ENCODE assay signal across 5 fruit fly cellular contexts in the genomic region with DNA sequence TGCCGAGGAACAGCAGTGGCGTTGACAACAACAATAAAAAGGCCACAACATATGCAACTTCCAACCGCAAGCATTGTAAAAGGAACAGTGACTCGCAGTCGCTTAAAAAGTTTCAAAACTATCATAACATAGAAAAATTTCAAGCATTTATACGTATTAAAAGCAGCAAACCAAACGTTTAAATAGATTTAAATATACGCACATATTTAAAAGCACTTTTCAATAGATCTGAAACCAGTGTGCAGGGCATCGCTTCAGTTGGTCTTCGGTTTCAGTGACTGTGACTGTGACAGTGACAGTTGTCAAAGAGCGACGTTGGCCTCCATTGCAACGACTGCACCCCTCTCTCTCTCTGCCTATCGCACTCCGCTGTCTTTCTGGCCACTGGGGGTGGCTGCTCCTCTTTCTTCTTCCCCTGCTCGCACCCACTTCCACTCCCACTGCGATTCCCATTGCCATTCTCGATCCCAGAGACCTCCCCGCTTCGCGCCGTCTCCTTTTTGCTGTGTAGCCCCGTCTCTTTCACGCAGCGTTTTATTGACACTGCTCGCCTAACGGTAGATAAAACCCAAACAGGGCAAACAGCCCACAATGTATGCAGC.
TF ChIP-seq lines count a peak whose summit lies in the region.

No protein-coding gene starts in this region.

TF ChIP-seq in whole organism, adult, 20 proteins besides CTCF, POLR2A, EP300 and RAD21 (continued from another document):
- peak; percentile 11 for TF ChIP-seq pad (GFP tag; optimal IDR thresholded peaks at IDR 0.05; lab: Kevin White, UChicago)
- peak; percentile 29 for TF ChIP-seq toe (GFP tag; optimal IDR thresholded peaks at IDR 0.05; lab: Kevin White, UChicago)
- no peak for TF ChIP-seq Clk (GFP tag; optimal IDR thresholded peaks at IDR 0.05; lab: Kevin White, UChicago)
TF ChIP-seq in whole organism, adult: peak in this region for 14.

TF ChIP-seq in whole organism, embryonic, 481 proteins besides CTCF, POLR2A, EP300 and RAD21 (continued from another document and continues in another):
- TF ChIP-seq gce (GFP tag; IDR thresholded peaks at IDR 0.05; lab: Robert Waterston, UW) (peak; percentile 96), Nf-YC (tag; optimal IDR thresholded peaks at IDR 0.05; lab: Kevin White, UChicago) (no peak), ab (GFP tag; optimal IDR thresholded peaks at IDR 0.05; lab: Kevin White, UChicago) (no peak), chm (GFP tag; IDR thresholded peaks at IDR 0.05; lab: Robert Waterston, UW) (peak; percentile 87), CG12391 (tag; optimal IDR thresholded peaks at IDR 0.05; lab: Kevin White, UChicago) (peak; percentile 84), CG31224 (GFP tag; IDR thresholded peaks at IDR 0.05; lab: Robert Waterston, UW) (0 out of 2 replicates have a peak, but pooled peaks have one; percentile 13), row (GFP tag; IDR thresholded peaks at IDR 0.05; lab: Robert Waterston, UW) (peak; percentile 84), CG9609 (GFP tag; optimal IDR thresholded peaks at IDR 0.05; lab: Kevin White, UChicago) (peak; percentile 29), CG17568 (GFP tag; optimal IDR thresholded peaks at IDR 0.05; lab: Kevin White, UChicago) (peak; percentile 31), CG13123 (GFP tag; optimal IDR thresholded peaks at IDR 0.05; lab: Kevin White, UChicago) (no peak), CG7928 (GFP tag; optimal IDR thresholded peaks at IDR 0.05; lab: Kevin White, UChicago) (no peak), CG8281 (tag; optimal IDR thresholded peaks at IDR 0.05; lab: Kevin White, UChicago) (peak; percentile 41), CG11456 (GFP tag; IDR thresholded peaks at IDR 0.05; lab: Robert Waterston, UW) (peak; percentile 75), ato (GFP tag; IDR thresholded peaks at IDR 0.05; lab: Robert Waterston, UW; ENCODE audit: partially characterized antibody) (no peak), CG16863 (GFP tag; optimal IDR thresholded peaks at IDR 0.05; lab: Kevin White, UChicago) (peak; percentile 71), CG42726 (GFP tag; IDR thresholded peaks at IDR 0.05; lab: Robert Waterston, UW; ENCODE audit: partially characterized antibody) (no peak), Sox102F (GFP tag; optimal IDR thresholded peaks at IDR 0.05; lab: Kevin White, UChicago) (peak; percentile 95), CG8290 (GFP tag; optimal IDR thresholded peaks at IDR 0.05; lab: Kevin White, UChicago) (peak; percentile 22), CG8290 (tag; optimal IDR thresholded peaks at IDR 0.05; lab: Kevin White, UChicago) (no peak), Atf3 (GFP tag; optimal IDR thresholded peaks at IDR 0.05; lab: Kevin White, UChicago) (peak; percentile 69), zen2 (GFP tag; IDR thresholded peaks at IDR 0.05; lab: Robert Waterston, UW; ENCODE audit: partially characterized antibody) (no peak), Ets65A (GFP tag; lab: Kevin White, UChicago) (peak; percentile 82), slbo (GFP tag; IDR thresholded peaks at IDR 0.05; lab: Robert Waterston, UW) (peak; percentile 64), CG12299 (tag; optimal IDR thresholded peaks at IDR 0.05; lab: Kevin White, UChicago) (peak; percentile 14), unc-4 (GFP tag; IDR thresholded peaks at IDR 0.05; lab: Robert Waterston, UW; ENCODE audit: partially characterized antibody) (no peak), CG8924 (tag; optimal IDR thresholded peaks at IDR 0.05; lab: Kevin White, UChicago) (peak; percentile 78), CG7839 (tag; optimal IDR thresholded peaks at IDR 0.05; lab: Kevin White, UChicago) (peak; percentile 81), ken (GFP tag; IDR thresholded peaks at IDR 0.05; lab: Robert Waterston, UW) (peak; percentile 92), Antp (GFP tag; optimal IDR thresholded peaks at IDR 0.05; lab: Kevin White, UChicago) (peak; percentile 62), CG12071 (GFP tag; optimal IDR thresholded peaks at IDR 0.05; lab: Kevin White, UChicago) (peak; percentile 76)

TF ChIP-seq in whole organism, prepupa, 60 proteins besides CTCF, POLR2A, EP300 and RAD21 (continued from another document and continues in another):
- TF ChIP-seq CG3919 (GFP tag; optimal IDR thresholded peaks at IDR 0.05; lab: Kevin White, UChicago) (peak; percentile 93), CG6163 (GFP tag; IDR thresholded peaks at IDR 0.05; lab: Robert Waterston, UW) (peak; percentile 98), fd85E (GFP tag; optimal IDR thresholded peaks at IDR 0.05; lab: Kevin White, UChicago) (peak; percentile 76), dsx (GFP tag; optimal IDR thresholded peaks at IDR 0.05; lab: Kevin White, UChicago; ENCODE audit: poor library complexity, severe bottlenecking) (peak; percentile 89), CG8632 (GFP tag; optimal IDR thresholded peaks at IDR 0.05; lab: Kevin White, UChicago) (peak; percentile 92), fd59A (GFP tag; optimal IDR thresholded peaks at IDR 0.05; lab: Kevin White, UChicago) (peak; percentile 89), CG7368 (GFP tag; optimal IDR thresholded peaks at IDR 0.05; lab: Kevin White, UChicago) (peak; percentile 89), Hr39 (GFP tag; optimal IDR thresholded peaks at IDR 0.05; lab: Kevin White, UChicago) (peak; percentile 91), CG10631 (GFP tag; optimal IDR thresholded peaks at IDR 0.05; lab: Kevin White, UChicago) (peak; percentile 94), Lpt (GFP tag; optimal IDR thresholded peaks at IDR 0.05; lab: Kevin White, UChicago) (peak; percentile 93), salr (GFP tag; optimal IDR thresholded peaks at IDR 0.05; lab: Kevin White, UChicago) (peak; percentile 86 to 91), Eip75B (GFP tag; optimal IDR thresholded peaks at IDR 0.05; lab: Kevin White, UChicago) (peak; percentile 92), Sox14 (GFP tag; optimal IDR thresholded peaks at IDR 0.05; lab: Kevin White, UChicago) (peak; percentile 96), CG16779 (tag; optimal IDR thresholded peaks at IDR 0.05; lab: Kevin White, UChicago) (peak; percentile 72), Gug (GFP tag; IDR thresholded peaks at IDR 0.05; lab: Robert Waterston, UW) (peak; percentile 97), CG9139 (GFP tag; optimal IDR thresholded peaks at IDR 0.05; lab: Kevin White, UChicago) (peak; percentile 86), CG6808 (GFP tag; optimal IDR thresholded peaks at IDR 0.05; lab: Kevin White, UChicago) (peak; percentile 88), achi (GFP tag; optimal IDR thresholded peaks at IDR 0.05; lab: Kevin White, UChicago) (peak; percentile 95), Sox15 (GFP tag; optimal IDR thresholded peaks at IDR 0.05; lab: Kevin White, UChicago) (peak; percentile 87), net (GFP tag; optimal IDR thresholded peaks at IDR 0.05; lab: Kevin White, UChicago) (peak; percentile 92), CG8119 (GFP tag; IDR thresholded peaks at IDR 0.05; lab: Robert Waterston, UW) (peak; percentile 96), CG31627 (GFP tag; optimal IDR thresholded peaks at IDR 0.05; lab: Kevin White, UChicago) (peak; percentile 89), Sox102F (GFP tag; optimal IDR thresholded peaks at IDR 0.05; lab: Kevin White, UChicago) (peak; percentile 95), CG6276 (GFP tag; optimal IDR thresholded peaks at IDR 0.05; lab: Kevin White, UChicago) (peak; percentile 86), CG4318 (GFP tag; optimal IDR thresholded peaks at IDR 0.05; lab: Kevin White, UChicago) (peak; percentile 85), fkh (GFP tag; optimal IDR thresholded peaks at IDR 0.05; lab: Kevin White, UChicago) (peak; percentile 37), eg (GFP tag; IDR thresholded peaks at IDR 0.05; lab: Robert Waterston, UW) (peak; percentile 99), lz (GFP tag; optimal IDR thresholded peaks at IDR 0.05; lab: Kevin White, UChicago) (peak; percentile 91), CG15336 (GFP tag; IDR thresholded peaks at IDR 0.05; lab: Robert Waterston, UW) (peak; percentile 93), dac (GFP tag; optimal IDR thresholded peaks at IDR 0.05; lab: Kevin White, UChicago) (peak; percentile 90)

TF ChIP-seq in whole organism, pupa, 21 proteins besides CTCF, POLR2A, EP300 and RAD21 (continued from another document):
- TF ChIP-seq CG10348 (GFP tag; IDR thresholded peaks at IDR 0.05; lab: Robert Waterston, UW): peak; percentile 44; the same call in 1 of the 2 replicates
- TF ChIP-seq CG34367 (tag; optimal IDR thresholded peaks at IDR 0.05; lab: Kevin White, UChicago): peak; percentile 89

TF ChIP-seq in whole organism, wandering third instar larva, 38 proteins besides CTCF, POLR2A, EP300 and RAD21 (continued from another document):
- TF ChIP-seq GATAd (GFP tag; optimal IDR thresholded peaks at IDR 0.05; lab: Kevin White, UChicago) (peak; percentile 63), brk (GFP tag; optimal IDR thresholded peaks at IDR 0.05; lab: Kevin White, UChicago) (peak; percentile 76), OdsH (GFP tag; optimal IDR thresholded peaks at IDR 0.05; lab: Kevin White, UChicago) (peak; percentile 91), h (GFP tag; optimal IDR thresholded peaks at IDR 0.05; lab: Kevin White, UChicago) (peak; percentile 87), Hr78 (GFP tag; optimal IDR thresholded peaks at IDR 0.05; lab: Kevin White, UChicago) (no peak), Mio (GFP tag; optimal IDR thresholded peaks at IDR 0.05; lab: Kevin White, UChicago) (peak; percentile 66), foxo (GFP tag; optimal IDR thresholded peaks at IDR 0.05; lab: Kevin White, UChicago) (peak; percentile 52 to 81), Sp1 (GFP tag; optimal IDR thresholded peaks at IDR 0.05; lab: Kevin White, UChicago) (peak; percentile 84), dsf (GFP tag; optimal IDR thresholded peaks at IDR 0.05; lab: Kevin White, UChicago; ENCODE audit: borderline replicate concordance) (no peak), Rel (GFP tag; optimal IDR thresholded peaks at IDR 0.05; lab: Kevin White, UChicago) (no peak), Rel (tag; optimal IDR thresholded peaks at IDR 0.05; lab: Kevin White, UChicago) (peak; percentile 23), CG9705 (GFP tag; optimal IDR thresholded peaks at IDR 0.05; lab: Kevin White, UChicago) (peak; percentile 6), Hnf4 (GFP tag; optimal IDR thresholded peaks at IDR 0.05; lab: Kevin White, UChicago) (peak; percentile 91), ey (GFP tag; optimal IDR thresholded peaks at IDR 0.05; lab: Kevin White, UChicago) (peak; percentile 78), HLH106 (tag; optimal IDR thresholded peaks at IDR 0.05; lab: Kevin White, UChicago) (peak; percentile 82), sage (GFP tag; optimal IDR thresholded peaks at IDR 0.05; lab: Kevin White, UChicago) (peak; percentile 75), Abd-B (GFP tag; optimal IDR thresholded peaks at IDR 0.05; lab: Kevin White, UChicago) (no peak), psq (GFP tag; optimal IDR thresholded peaks at IDR 0.05; lab: Kevin White, UChicago) (peak; percentile 85), CG32264 (GFP tag; optimal IDR thresholded peaks at IDR 0.05; lab: Kevin White, UChicago) (peak; percentile 74)
